Fruit fly (Drosophila melanogaster) whole organism, prepupa: Measurements from ENCODE around the gene CG43185.

ENCODE experiments used
- Blimp-1 ChIP-seq: fragments of 200-800 bp; sonication (Bioruptor generic); optimal IDR thresholded peaks from 3 replicates; lab custom pipeline; 2017; ENCODE audit warnings: missing biosample characterization, missing genetic modification characterization, mild to moderate bottlenecking, moderate library complexity, missing genetic modification reagents
- CG10631 ChIP-seq: fragments of 200-800 bp; sonication (Bioruptor generic); optimal IDR thresholded peaks from 2 replicates; lab custom pipeline; 2016; ENCODE audit warnings: missing biosample characterization, missing genetic modification characterization
- CG11294 ChIP-seq: fragments of 200-800 bp; sonication (Bioruptor generic); IDR thresholded peaks from 2 replicates; pipeline ENCODE4 v1.3.6; 2022; ENCODE audit warnings: missing biosample characterization, missing genetic modification characterization
- CG11762 ChIP-seq: fragments of 200-800 bp; sonication (Bioruptor generic); optimal IDR thresholded peaks from 3 replicates; lab custom pipeline; 2016; ENCODE audit warnings: missing biosample characterization, missing genetic modification characterization; ENCODE audit not compliant: insufficient read depth
- CG11902 ChIP-seq: fragments of 200-800 bp; sonication (Bioruptor generic); optimal IDR thresholded peaks from 3 replicates; lab custom pipeline; 2016; ENCODE audit warnings: missing biosample characterization, missing genetic modification characterization
- CG15336 ChIP-seq: fragments of 200-800 bp; sonication (Bioruptor generic); IDR thresholded peaks from 2 replicates; pipeline ENCODE4 v1.3.6; 2022; ENCODE audit warnings: missing biosample characterization, missing genetic modification characterization
- CG1621 ChIP-seq: fragments of 200-800 bp; sonication (Bioruptor generic); optimal IDR thresholded peaks from 3 replicates; lab custom pipeline; 2018; ENCODE audit warnings: missing biosample characterization, mild to moderate bottlenecking, missing genetic modification characterization
- CG16779 ChIP-seq: fragments of 200-800 bp; sonication (Bioruptor generic); optimal IDR thresholded peaks from 3 replicates; lab custom pipeline; 2017; ENCODE audit warnings: missing biosample characterization, mild to moderate bottlenecking, missing genetic modification characterization
- CG31627 ChIP-seq: fragments of 200-800 bp; sonication (Bioruptor generic); optimal IDR thresholded peaks from 3 replicates; lab custom pipeline; 2016; ENCODE audit warnings: missing biosample characterization, missing genetic modification characterization
- CG32006 ChIP-seq: fragments of 200-800 bp; sonication (Bioruptor generic); optimal IDR thresholded peaks from 3 replicates; lab custom pipeline; 2017; ENCODE audit warnings: missing biosample characterization, mild to moderate bottlenecking, missing genetic modification characterization
- CG34406 ChIP-seq: fragments of 200-800 bp; sonication (Bioruptor generic); optimal IDR thresholded peaks from 3 replicates; lab custom pipeline; 2016; ENCODE audit warnings: missing biosample characterization, missing genetic modification characterization
- CG4318 ChIP-seq: fragments of 200-800 bp; sonication (Bioruptor generic); optimal IDR thresholded peaks from 3 replicates; lab custom pipeline; 2017; ENCODE audit warnings: missing biosample characterization, mild to moderate bottlenecking, missing genetic modification characterization
- CG6163 ChIP-seq: fragments of 200-800 bp; sonication (Bioruptor generic); IDR thresholded peaks from 3 replicates; pipeline ENCODE4 v1.3.6; 2022; ENCODE audit warnings: missing biosample characterization, missing genetic modification characterization
- CG6792 ChIP-seq: fragments of 200-800 bp; sonication (Bioruptor generic); optimal IDR thresholded peaks from 3 replicates; lab custom pipeline; 2016; ENCODE audit warnings: missing biosample characterization, missing genetic modification characterization
- CG6808 ChIP-seq: fragments of 200-800 bp; sonication (Bioruptor generic); optimal IDR thresholded peaks from 3 replicates; lab custom pipeline; 2017; ENCODE audit warnings: missing biosample characterization, missing genetic modification characterization, mild to moderate bottlenecking, moderate library complexity, missing genetic modification reagents
- CG6854 ChIP-seq: fragments of 200-800 bp; sonication (Bioruptor generic); optimal IDR thresholded peaks from 2 replicates; lab custom pipeline; 2017; ENCODE audit warnings: missing biosample characterization, mild to moderate bottlenecking, missing genetic modification characterization
- CG7368 ChIP-seq: fragments of 200-800 bp; sonication (Bioruptor generic); optimal IDR thresholded peaks from 3 replicates; lab custom pipeline; 2016; ENCODE audit warnings: missing biosample characterization, missing genetic modification characterization
- CG8119 ChIP-seq: fragments of 200-800 bp; sonication (Bioruptor generic); IDR thresholded peaks from 3 replicates; pipeline ENCODE4 v1.3.6; 2022; ENCODE audit warnings: missing biosample characterization, missing genetic modification characterization
- CG8319 ChIP-seq: fragments of 200-800 bp; sonication (Bioruptor generic); optimal IDR thresholded peaks from 3 replicates; lab custom pipeline; 2016; ENCODE audit warnings: missing biosample characterization, missing genetic modification characterization
- CG8632 ChIP-seq: fragments of 200-800 bp; sonication (Bioruptor generic); optimal IDR thresholded peaks from 3 replicates; lab custom pipeline; 2016; ENCODE audit warnings: missing biosample characterization, missing genetic modification characterization
- CG9139 ChIP-seq: fragments of 200-800 bp; sonication (Bioruptor generic); optimal IDR thresholded peaks from 3 replicates; lab custom pipeline; 2017; ENCODE audit warnings: missing biosample characterization, mild to moderate bottlenecking, missing genetic modification characterization
- Eip75B ChIP-seq: fragments of 200-800 bp; sonication (Bioruptor generic); optimal IDR thresholded peaks from 3 replicates; lab custom pipeline; 2016; ENCODE audit warnings: missing biosample characterization, missing genetic modification characterization
- Eip93F ChIP-seq: fragments of 200-800 bp; sonication (Bioruptor generic); optimal IDR thresholded peaks from 2 replicates; lab custom pipeline; 2016; ENCODE audit warnings: missing biosample characterization, mild to moderate bottlenecking, missing genetic modification characterization
- Ets21C ChIP-seq: fragments of 200-800 bp; sonication (Bioruptor generic); optimal IDR thresholded peaks from 3 replicates; lab custom pipeline; 2016; ENCODE audit warnings: missing biosample characterization, missing genetic modification characterization
- Gug ChIP-seq: fragments of 200-800 bp; sonication (Bioruptor generic); IDR thresholded peaks from 2 replicates; pipeline ENCODE4 v1.3.6; 2022; ENCODE audit warnings: missing biosample characterization, missing genetic modification characterization
- Hr39 ChIP-seq: fragments of 200-800 bp; sonication (Bioruptor generic); optimal IDR thresholded peaks from 2 replicates; lab custom pipeline; 2016; ENCODE audit warnings: missing biosample characterization, missing genetic modification characterization
- Hr4 ChIP-seq: fragments of 200-800 bp; sonication (Bioruptor generic); optimal IDR thresholded peaks from 3 replicates; lab custom pipeline; 2016; ENCODE audit warnings: missing biosample characterization, missing genetic modification characterization
- Lpt ChIP-seq: fragments of 200-800 bp; sonication (Bioruptor generic); optimal IDR thresholded peaks from 3 replicates; lab custom pipeline; 2016; ENCODE audit warnings: missing biosample characterization, missing genetic modification characterization
- Met ChIP-seq: fragments of 200-800 bp; sonication (Bioruptor generic); optimal IDR thresholded peaks from 3 replicates; lab custom pipeline; 2016; ENCODE audit warnings: missing biosample characterization, missing genetic modification characterization
- OdsH ChIP-seq: fragments of 200-800 bp; sonication (Bioruptor generic); optimal IDR thresholded peaks from 3 replicates; lab custom pipeline; 2016; ENCODE audit warnings: missing biosample characterization, missing genetic modification characterization
- Smox ChIP-seq: fragments of 200-800 bp; sonication (Bioruptor generic); optimal IDR thresholded peaks from 3 replicates; lab custom pipeline; 2016; ENCODE audit warnings: missing biosample characterization, missing genetic modification characterization
- Sox102F ChIP-seq: fragments of 200-800 bp; sonication (Bioruptor generic); optimal IDR thresholded peaks from 2 replicates; lab custom pipeline; 2016; ENCODE audit warnings: missing biosample characterization, mild to moderate bottlenecking, missing genetic modification characterization
- Sox14 ChIP-seq: fragments of 200-800 bp; sonication (Bioruptor generic); optimal IDR thresholded peaks from 3 replicates; lab custom pipeline; 2016; ENCODE audit warnings: missing biosample characterization, missing genetic modification characterization
- Sox15 ChIP-seq: fragments of 200-800 bp; sonication (Bioruptor generic); optimal IDR thresholded peaks from 3 replicates; lab custom pipeline; 2016; ENCODE audit warnings: missing biosample characterization, missing genetic modification characterization
- achi ChIP-seq: fragments of 200-800 bp; sonication (Bioruptor generic); optimal IDR thresholded peaks from 3 replicates; lab custom pipeline; 2016; ENCODE audit warnings: missing biosample characterization, missing genetic modification characterization
- acj6 ChIP-seq: fragments of 200-800 bp; sonication (Bioruptor generic); optimal IDR thresholded peaks from 3 replicates; lab custom pipeline; 2016; ENCODE audit warnings: missing biosample characterization, missing genetic modification characterization
- cyc ChIP-seq: fragments of 200-800 bp; sonication (Bioruptor generic); optimal IDR thresholded peaks from 3 replicates; lab custom pipeline; 2016; ENCODE audit warnings: missing biosample characterization, missing genetic modification characterization
- dsx ChIP-seq: fragments of 200-800 bp; optimal IDR thresholded peaks from 3 replicates; lab custom pipeline; 2019; ENCODE audit warnings: missing biosample characterization, mild to moderate bottlenecking, missing genetic modification characterization, moderate library complexity; ENCODE audit not compliant: poor library complexity, severe bottlenecking
- eg ChIP-seq: fragments of 200-800 bp; sonication (Bioruptor generic); IDR thresholded peaks from 3 replicates; pipeline ENCODE4 v1.3.6; 2022; ENCODE audit warnings: missing biosample characterization, missing genetic modification characterization
- esn ChIP-seq: fragments of 200-800 bp; sonication (Bioruptor generic); optimal IDR thresholded peaks from 2 replicates; lab custom pipeline; 2016; ENCODE audit warnings: missing biosample characterization, mild to moderate bottlenecking, missing genetic modification characterization, moderate library complexity
- fd59A ChIP-seq: fragments of 200-800 bp; sonication (Bioruptor generic); optimal IDR thresholded peaks from 2 replicates; lab custom pipeline; 2017; ENCODE audit warnings: missing biosample characterization, mild to moderate bottlenecking, missing genetic modification characterization, missing genetic modification reagents
- fd85E ChIP-seq: fragments of 200-800 bp; sonication (Bioruptor generic); optimal IDR thresholded peaks from 3 replicates; lab custom pipeline; 2016; ENCODE audit warnings: missing biosample characterization, missing genetic modification characterization
- fkh ChIP-seq: fragments of 200-800 bp; sonication (Bioruptor generic); optimal IDR thresholded peaks from 3 replicates; lab custom pipeline; 2017; ENCODE audit warnings: missing biosample characterization, mild to moderate bottlenecking, missing genetic modification characterization, moderate library complexity
- net ChIP-seq: fragments of 200-800 bp; sonication (Bioruptor generic); optimal IDR thresholded peaks from 3 replicates; lab custom pipeline; 2016; ENCODE audit warnings: missing biosample characterization, missing genetic modification characterization
- pdm3 ChIP-seq: fragments of 200-800 bp; sonication (Bioruptor generic); optimal IDR thresholded peaks from 3 replicates; lab custom pipeline; 2016; ENCODE audit warnings: missing biosample characterization, missing genetic modification characterization
- salr ChIP-seq, 2 experiments: fragments of 200-800 bp; sonication (Bioruptor generic); optimal IDR thresholded peaks; 3 replicates each; lab custom pipeline; 2016 to 2018; ENCODE audit warnings: missing biosample characterization in 2 of 2, missing genetic modification characterization in 2 of 2, mild to moderate bottlenecking in 1 of 2
- ss ChIP-seq, 2 experiments: fragments of 200-800 bp; sonication (Bioruptor generic); optimal IDR thresholded peaks; 2 replicates in 1 of 2; 3 replicates in 1 of 2; lab custom pipeline; 2017 to 2018; ENCODE audit warnings: mild to moderate bottlenecking in 2 of 2, missing biosample characterization in 2 of 2, missing genetic modification characterization in 2 of 2, moderate library complexity in 1 of 2
- svp ChIP-seq: fragments of 200-800 bp; sonication (Bioruptor generic); peaks from one replicate; lab custom pipeline; 2016; ENCODE audit warnings: missing biosample characterization, missing genetic modification characterization
- topi ChIP-seq: fragments of 200-800 bp; sonication (Bioruptor generic); optimal IDR thresholded peaks from 3 replicates; lab custom pipeline; 2016; ENCODE audit warnings: missing biosample characterization, missing genetic modification characterization
- vri ChIP-seq: fragments of 200-800 bp; sonication (Bioruptor generic); optimal IDR thresholded peaks from 3 replicates; lab custom pipeline; 2016; ENCODE audit warnings: missing biosample characterization, mild to moderate bottlenecking, missing genetic modification characterization

CG43185 gene

dm6 chr2L:5906893-5907850 is 22.5 kb downstream of the CG43185 start, which contains the start of gene bchs:
TSS of gene bchs (plus strand) at chr2L:5907169.
- no peak for TF ChIP-seq Blimp-1 (GFP tag; lab: Kevin White, UChicago)
- TF ChIP-seq CG11762, result no peak
- TF ChIP-seq CG8319 (GFP tag; lab: Kevin White, UChicago), result no peak
- peak; percentile 100 for TF ChIP-seq fkh (GFP tag; lab: Kevin White, UChicago)
- no peak for TF ChIP-seq CG11294 (GFP tag; lab: Robert Waterston, UW)
- TF ChIP-seq Lpt (GFP tag; lab: Kevin White, UChicago), result no peak
- TF ChIP-seq Eip93F, result no peak
- TF ChIP-seq Met, result no peak
- peak; percentile 5 for TF ChIP-seq esn
- TF ChIP-seq CG16779 (tag; lab: Kevin White, UChicago), result peak; percentile 11
- TF ChIP-seq achi, result peak; percentile 7
- TF ChIP-seq ss (GFP tag; optimal IDR thresholded peaks at IDR 0.05; lab: Kevin White, UChicago), result no peak
- no peak for TF ChIP-seq eg (GFP tag; lab: Robert Waterston, UW)
- 0 out of 3 replicates have a peak, but pooled peaks have one; percentile 42 for TF ChIP-seq CG8119 (GFP tag; lab: Robert Waterston, UW)
- no peak for TF ChIP-seq CG7368
- TF ChIP-seq Eip75B (GFP tag; lab: Kevin White, UChicago), result peak; percentile 12
- TF ChIP-seq CG1621 (tag; lab: Kevin White, UChicago), result no peak
- no peak for TF ChIP-seq CG10631 (GFP tag; lab: Kevin White, UChicago)
- no peak; the same call in 1 of the 3 replicates for TF ChIP-seq CG6163 (GFP tag; lab: Robert Waterston, UW)
- no peak for TF ChIP-seq Smox (GFP tag; lab: Kevin White, UChicago)
- TF ChIP-seq CG6808 (GFP tag; lab: Kevin White, UChicago), result no peak
- TF ChIP-seq Sox102F, result no peak
- TF ChIP-seq salr (GFP tag; optimal IDR thresholded peaks at IDR 0.05; lab: Kevin White, UChicago), result peak in 1 of 2 experiments; percentile 26
- TF ChIP-seq Sox14 (GFP tag; lab: Kevin White, UChicago), result peak; percentile 41
- TF ChIP-seq CG8632 (GFP tag; lab: Kevin White, UChicago), result no peak
- no peak for TF ChIP-seq CG9139
- TF ChIP-seq fd59A (GFP tag; lab: Kevin White, UChicago), result no peak
- TF ChIP-seq OdsH (GFP tag; lab: Kevin White, UChicago), result no peak
- no peak for TF ChIP-seq CG32006 (GFP tag; lab: Kevin White, UChicago)
- no peak for TF ChIP-seq CG4318 (GFP tag; lab: Kevin White, UChicago)
- no peak for TF ChIP-seq Hr4 (GFP tag; lab: Kevin White, UChicago)
- no peak for TF ChIP-seq Ets21C (GFP tag; lab: Kevin White, UChicago)
- no peak for TF ChIP-seq CG6854
- no peak for TF ChIP-seq net
- TF ChIP-seq pdm3 (GFP tag; lab: Kevin White, UChicago), result no peak
- no peak for TF ChIP-seq CG6792 (GFP tag; lab: Kevin White, UChicago)
- TF ChIP-seq CG11902, result no peak
- TF ChIP-seq Sox15 (GFP tag; lab: Kevin White, UChicago), result no peak
- no peak for TF ChIP-seq Gug (GFP tag; lab: Robert Waterston, UW)
- peak; percentile 24 for TF ChIP-seq topi
- TF ChIP-seq CG15336 (GFP tag; lab: Robert Waterston, UW), result 0 out of 2 replicates have a peak, but pooled peaks have one; percentile 22
- TF ChIP-seq vri (GFP tag; lab: Kevin White, UChicago), result peak; percentile 73
- no peak for TF ChIP-seq acj6 (GFP tag; lab: Kevin White, UChicago)
- TF ChIP-seq Hr39, result no peak
- TF ChIP-seq fd85E, result no peak
- peak; percentile 17 for TF ChIP-seq CG34406 (GFP tag; lab: Kevin White, UChicago)
- TF ChIP-seq cyc (GFP tag; lab: Kevin White, UChicago), result peak; percentile 3
- TF ChIP-seq CG31627 (GFP tag; lab: Kevin White, UChicago), result peak; percentile 62
- peak; percentile 77 for TF ChIP-seq svp
- no peak for TF ChIP-seq dsx (GFP tag; lab: Kevin White, UChicago)
